Worm (Caenorhabditis elegans): ENCODE data around the gene nstp-6.

DNA sequence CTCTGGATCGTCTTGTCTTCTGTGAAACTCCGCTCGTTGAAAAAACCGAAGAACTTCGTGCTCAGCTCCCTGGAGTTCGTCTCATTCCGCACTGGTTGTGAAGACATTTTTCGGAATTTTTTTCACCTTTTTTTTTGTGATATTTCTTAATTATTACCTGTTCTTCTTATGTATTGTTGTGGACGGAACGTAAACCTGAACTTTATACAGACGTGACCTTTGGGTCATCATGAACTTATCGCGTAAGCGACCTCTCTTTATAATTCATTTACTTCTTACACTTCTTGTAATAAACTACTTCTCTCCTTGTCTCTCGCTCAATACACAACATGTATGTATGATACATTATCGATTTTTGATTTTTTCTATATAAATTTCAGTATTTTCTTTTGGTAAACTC lies 15.2 kb downstream of the nstp-6 start, which contains the start of gene M57.1:
- TF ChIP-seq elt-3 (tag; optimal IDR thresholded peaks at IDR 0.05) (no peak), egl-27 (tag; optimal IDR thresholded peaks at IDR 0.05) (no peak), ceh-16 (tag; optimal IDR thresholded peaks at IDR 0.05) (no peak)

All from whole organism, L3 larva.